Fruit fly (Drosophila melanogaster) Kc167 (cell line): Measurements from ENCODE around the gene Cad74A.

ENCODE experiments used
- Myc ChIP-seq: fragments of >200 bp; optimal IDR thresholded peaks from 2 replicates; lab custom pipeline; 2017; ENCODE audit warnings: missing external identifiers
- Sin3A ChIP-seq: fragments of >200 bp; optimal IDR thresholded peaks from 2 replicates; lab custom pipeline; 2018; ENCODE audit warnings: missing external identifiers
- h ChIP-seq: fragments of >200 bp; optimal IDR thresholded peaks from 3 replicates; lab custom pipeline; 2018; ENCODE audit warnings: missing external identifiers
- insv ChIP-seq: fragments of >200 bp; optimal IDR thresholded peaks from 3 replicates; lab custom pipeline; 2018; ENCODE audit warnings: missing external identifiers
- psq ChIP-seq: fragments of >200 bp; optimal IDR thresholded peaks from 2 replicates; lab custom pipeline; 2017; ENCODE audit warnings: missing external identifiers
- ttk ChIP-seq: sonication (Bioruptor generic); optimal IDR thresholded peaks from 2 replicates; lab custom pipeline; 2017; ENCODE audit warnings: missing external identifiers

Gene Cad74A

dm6 chr3L:17383714-17384113 lies 4.4 kb upstream of the Cad74A start:
- TF ChIP-seq Myc (lab: Kevin White, UChicago) = no peak
- no peak for TF ChIP-seq ttk
- no peak for TF ChIP-seq h (lab: Kevin White, UChicago)
- no peak for TF ChIP-seq psq (lab: Kevin White, UChicago)
- no peak for TF ChIP-seq insv (lab: Kevin White, UChicago)
- no peak for TF ChIP-seq Sin3A

dm6 chr3L:17383285-17383684 lies 4.0 kb upstream of the Cad74A start:
- TF ChIP-seq h (lab: Kevin White, UChicago) = no peak
- no peak for TF ChIP-seq psq (lab: Kevin White, UChicago)
- no peak for TF ChIP-seq Myc (lab: Kevin White, UChicago)
- TF ChIP-seq Sin3A = no peak
- no peak for TF ChIP-seq insv (lab: Kevin White, UChicago)
- TF ChIP-seq ttk = no peak

dm6 chr3L:17382628-17383027 lies 3.3 kb upstream of the Cad74A start, which contains the start of gene CG13728:
Gene CG13728, minus strand, starts transcription at chr3L:17382728.
- no peak for TF ChIP-seq Sin3A
- no peak for TF ChIP-seq Myc (lab: Kevin White, UChicago)
- TF ChIP-seq ttk = no peak
- TF ChIP-seq insv (lab: Kevin White, UChicago) = no peak
- TF ChIP-seq psq (lab: Kevin White, UChicago) = no peak
- no peak for TF ChIP-seq h (lab: Kevin White, UChicago)

dm6 chr3L:17381990-17382389 lies 2.7 kb upstream of the Cad74A start:
- TF ChIP-seq insv (lab: Kevin White, UChicago) (no peak), Sin3A (no peak), Myc (lab: Kevin White, UChicago) (no peak)

- no peak for TF ChIP-seq h (lab: Kevin White, UChicago)
- no peak for TF ChIP-seq Myc (lab: Kevin White, UChicago)
- TF ChIP-seq psq (lab: Kevin White, UChicago) = no peak
- no peak for TF ChIP-seq Sin3A
- TF ChIP-seq ttk = no peak
- TF ChIP-seq insv (lab: Kevin White, UChicago) = no peak
Observed at dm6 chr3L:17374956-17375621, 4.2 kb downstream of the Cad74A start.

dm6 chr3L:17366936-17367335 lies 12.4 kb downstream of the Cad74A start:
- TF ChIP-seq ttk = no peak
- no peak for TF ChIP-seq Sin3A
- TF ChIP-seq insv (lab: Kevin White, UChicago) = no peak
- TF ChIP-seq Myc (lab: Kevin White, UChicago) = no peak
- TF ChIP-seq h (lab: Kevin White, UChicago) = no peak
- no peak for TF ChIP-seq psq (lab: Kevin White, UChicago)

- no peak for TF ChIP-seq ttk
- no peak for TF ChIP-seq insv (lab: Kevin White, UChicago)
- no peak for TF ChIP-seq psq (lab: Kevin White, UChicago)
- TF ChIP-seq Myc (lab: Kevin White, UChicago) = no peak
- TF ChIP-seq Sin3A = no peak
- no peak for TF ChIP-seq h (lab: Kevin White, UChicago)
Observed at dm6 chr3L:17364023-17364422, 15.3 kb downstream of the Cad74A start.

dm6 chr3L:17362940-17363339 lies 16.4 kb downstream of the Cad74A start:
- TF ChIP-seq psq (lab: Kevin White, UChicago) (no peak), ttk (no peak), Myc (lab: Kevin White, UChicago) (no peak), Sin3A (no peak), h (lab: Kevin White, UChicago) (no peak)

dm6 chr3L:17361925-17362324 lies 17.4 kb downstream of the Cad74A start:
- TF ChIP-seq h (lab: Kevin White, UChicago) (no peak), psq (lab: Kevin White, UChicago) (no peak), Myc (lab: Kevin White, UChicago) (no peak), Sin3A (no peak), ttk (no peak), insv (lab: Kevin White, UChicago) (no peak)

dm6 chr3L:17359225-17359773 lies 20.0 kb downstream of the Cad74A start, which contains the start of gene tap:
Gene tap, plus strand, starts transcription at chr3L:17359682.
- TF ChIP-seq h (lab: Kevin White, UChicago) (no peak), insv (lab: Kevin White, UChicago) (no peak), ttk (no peak), Sin3A (no peak), psq (lab: Kevin White, UChicago) (no peak), Myc (lab: Kevin White, UChicago) (no peak)

- TF ChIP-seq ttk (no peak), Sin3A (no peak), h (lab: Kevin White, UChicago) (no peak), psq (lab: Kevin White, UChicago) (no peak), Myc (lab: Kevin White, UChicago) (no peak), insv (lab: Kevin White, UChicago) (no peak)
Observed at dm6 chr3L:17358490-17358889, 20.8 kb downstream of the Cad74A start.

dm6 chr3L:17357431-17357830 lies 21.9 kb downstream of the Cad74A start:
- TF ChIP-seq Sin3A (no peak), insv (lab: Kevin White, UChicago) (no peak), psq (lab: Kevin White, UChicago) (no peak), Myc (lab: Kevin White, UChicago) (no peak), ttk (no peak), h (lab: Kevin White, UChicago) (no peak)
